Worm (Caenorhabditis elegans) whole organism, young adult: ENCODE results near the gene F46E10.3.

Experiments
- egl-44 ChIP-seq: fragments of 200-800 bp; sonication (Bioruptor generic); IDR thresholded peaks from 2 replicates; pipeline ENCODE4 v1.3.6; 2022; ENCODE audit warnings: missing genetic modification reagents, missing genetic modification characterization, missing compliant biosample characterization
- lin-35 ChIP-seq, 3 experiments: fragments of 150-350 bp in 2 of 3; sonication (generic microtip) in 1 of 3; optimal IDR thresholded peaks; 2 replicates each; lab custom pipeline; 2014 to 2018; ENCODE audit warnings: missing biosample characterization in 3 of 3, missing genetic modification characterization in 3 of 3, missing genetic modification reagents in 3 of 3

ce11 chrV:6546450-6547171 lies 28.5 kb downstream of the F46E10.3 start, which contains the start of gene dre-1:
- no peak for TF ChIP-seq lin-35 (GFP tag; optimal IDR thresholded peaks at IDR 0.05; lab: Kevin White, UChicago)
- no peak for TF ChIP-seq egl-44
